Fruit fly (Drosophila melanogaster) whole organism, wandering third instar larva: ENCODE results near the gene Acer.

Source experiments
- Abd-B ChIP-seq: fragments of >200 bp; optimal IDR thresholded peaks from 2 replicates; lab custom pipeline; 2017; ENCODE audit warnings: missing biosample characterization, missing genetic modification characterization
- CG32264 ChIP-seq: fragments of 200-800 bp; sonication (Bioruptor generic); optimal IDR thresholded peaks from 2 replicates; lab custom pipeline; 2016; ENCODE audit warnings: missing biosample characterization, missing genetic modification characterization
- CG9705 ChIP-seq: fragments of 200-800 bp; sonication (Bioruptor generic); optimal IDR thresholded peaks from 2 replicates; lab custom pipeline; 2018; ENCODE audit warnings: missing biosample characterization, mild to moderate bottlenecking, missing genetic modification characterization
- CrebA ChIP-seq: fragments of 200-800 bp; sonication (Bioruptor generic); optimal IDR thresholded peaks from 2 replicates; lab custom pipeline; 2016; ENCODE audit warnings: missing biosample characterization, mild to moderate bottlenecking, missing genetic modification characterization, borderline replicate concordance
- Dfd ChIP-seq: fragments of >200 bp; optimal IDR thresholded peaks from 2 replicates; lab custom pipeline; 2017; ENCODE audit warnings: missing biosample characterization, missing genetic modification characterization
- Dif ChIP-seq: fragments of 200-275, 200-300 bp; sonication (Bioruptor generic); optimal IDR thresholded peaks from 2 replicates; lab custom pipeline; 2018; ENCODE audit warnings: missing biosample characterization, missing genetic modification characterization; ENCODE audit not compliant: partially characterized antibody
- GATAd ChIP-seq: sonication (Bioruptor generic); optimal IDR thresholded peaks from 2 replicates; lab custom pipeline; 2016; ENCODE audit warnings: missing biosample characterization, missing genetic modification characterization
- HLH106 ChIP-seq: fragments of 200-800 bp; optimal IDR thresholded peaks from 3 replicates; lab custom pipeline; 2019; ENCODE audit warnings: missing biosample characterization, mild to moderate bottlenecking, missing genetic modification characterization, moderate library complexity
- Hnf4 ChIP-seq: fragments of 200-800 bp; sonication (Bioruptor generic); optimal IDR thresholded peaks from 2 replicates; lab custom pipeline; 2016; ENCODE audit warnings: missing biosample characterization, mild to moderate bottlenecking, missing genetic modification characterization
- Hr78 ChIP-seq: fragments of >200 bp; optimal IDR thresholded peaks from 2 replicates; lab custom pipeline; 2017; ENCODE audit warnings: missing biosample characterization, missing genetic modification characterization
- Hr83 ChIP-seq: fragments of 200-300 bp; sonication (Bioruptor generic); optimal IDR thresholded peaks from 2 replicates; lab custom pipeline; 2016; ENCODE audit warnings: missing biosample characterization, mild to moderate bottlenecking, missing genetic modification characterization, moderate library complexity; ENCODE audit not compliant: poor library complexity, severe bottlenecking
- Jra ChIP-seq: sonication (Bioruptor generic); optimal IDR thresholded peaks from 2 replicates; lab custom pipeline; 2016; ENCODE audit warnings: missing biosample characterization, missing genetic modification characterization
- Mio ChIP-seq: sonication (Bioruptor generic); optimal IDR thresholded peaks from 2 replicates; lab custom pipeline; 2016; ENCODE audit warnings: missing biosample characterization, missing genetic modification characterization
- Myc ChIP-seq: fragments of >200 bp; optimal IDR thresholded peaks from 2 replicates; lab custom pipeline; 2017
- OdsH ChIP-seq: fragments of 200-800 bp; sonication (Bioruptor generic); optimal IDR thresholded peaks from 2 replicates; lab custom pipeline; 2016; ENCODE audit warnings: missing biosample characterization, mild to moderate bottlenecking, missing genetic modification characterization
- Rel ChIP-seq, 2 experiments: fragments of 200-800 bp; sonication (Bioruptor generic) in 1 of 2; optimal IDR thresholded peaks; 2 replicates in 1 of 2; 3 replicates in 1 of 2; lab custom pipeline; 2016 to 2019; ENCODE audit warnings: mild to moderate bottlenecking in 2 of 2, missing biosample characterization in 2 of 2, missing genetic modification characterization in 2 of 2, moderate library complexity in 1 of 2
- Sp1 ChIP-seq: fragments of 200-800 bp; sonication (Bioruptor generic); optimal IDR thresholded peaks from 3 replicates; lab custom pipeline; 2019; ENCODE audit warnings: missing biosample characterization, mild to moderate bottlenecking, missing genetic modification characterization, moderate library complexity
- Vsx2 ChIP-seq: fragments of 200-300, 225-300 bp; sonication (Bioruptor generic); optimal IDR thresholded peaks from 2 replicates; lab custom pipeline; 2018; ENCODE audit warnings: missing biosample characterization, missing genetic modification characterization; ENCODE audit not compliant: partially characterized antibody
- br ChIP-seq: fragments of 200-800 bp; sonication (Bioruptor generic); optimal IDR thresholded peaks from 2 replicates; lab custom pipeline; 2016; ENCODE audit warnings: missing biosample characterization, missing genetic modification characterization
- brk ChIP-seq: fragments of 200-800 bp; sonication (Bioruptor generic); optimal IDR thresholded peaks from 2 replicates; lab custom pipeline; 2016; ENCODE audit warnings: missing biosample characterization, mild to moderate bottlenecking, missing genetic modification characterization
- dmrt93B ChIP-seq: fragments of 200-800 bp; sonication (Bioruptor generic); optimal IDR thresholded peaks from 2 replicates; lab custom pipeline; 2018; ENCODE audit warnings: missing biosample characterization, mild to moderate bottlenecking, missing genetic modification characterization
- dsf ChIP-seq: sonication (Bioruptor generic); optimal IDR thresholded peaks from 2 replicates; lab custom pipeline; 2016; ENCODE audit warnings: missing biosample characterization, missing genetic modification characterization, borderline replicate concordance
- ey ChIP-seq: fragments of 200-800 bp; sonication (Bioruptor generic); optimal IDR thresholded peaks from 2 replicates; lab custom pipeline; 2016; ENCODE audit warnings: missing biosample characterization, missing genetic modification characterization
- foxo ChIP-seq, 2 experiments: fragments of 200-800 bp; sonication (Bioruptor generic); optimal IDR thresholded peaks; 2 replicates in 1 of 2; 3 replicates in 1 of 2; lab custom pipeline; 2016 to 2017; ENCODE audit warnings: missing biosample characterization in 2 of 2, missing genetic modification characterization in 2 of 2
- fru ChIP-seq: fragments of 200-800 bp; sonication (Bioruptor generic); optimal IDR thresholded peaks from 3 replicates; lab custom pipeline; 2016; ENCODE audit warnings: missing biosample characterization, mild to moderate bottlenecking, missing genetic modification characterization
- h ChIP-seq: fragments of 200-800 bp; sonication (Bioruptor generic); optimal IDR thresholded peaks from 3 replicates; lab custom pipeline; 2016; ENCODE audit warnings: missing biosample characterization, mild to moderate bottlenecking, missing genetic modification characterization
- jim ChIP-seq: fragments of 175-275, 200-325 bp; sonication (Bioruptor generic); optimal IDR thresholded peaks from 2 replicates; lab custom pipeline; 2016; ENCODE audit warnings: missing biosample characterization, mild to moderate bottlenecking, missing genetic modification characterization
- lola ChIP-seq: fragments of >200 bp; optimal IDR thresholded peaks from 2 replicates; lab custom pipeline; 2017; ENCODE audit warnings: missing biosample characterization, missing genetic modification characterization
- pan ChIP-seq: fragments of >200 bp; optimal IDR thresholded peaks from 2 replicates; lab custom pipeline; 2017
- psq ChIP-seq: fragments of 200-800 bp; sonication (Bioruptor generic); optimal IDR thresholded peaks from 3 replicates; lab custom pipeline; 2017; ENCODE audit warnings: missing biosample characterization, mild to moderate bottlenecking, missing genetic modification characterization, moderate library complexity
- rgr ChIP-seq: fragments of 200-800 bp; sonication (Bioruptor generic); optimal IDR thresholded peaks from 3 replicates; lab custom pipeline; 2016; ENCODE audit warnings: missing biosample characterization, mild to moderate bottlenecking, missing genetic modification characterization
- sv ChIP-seq: fragments of 200-800 bp; sonication (Bioruptor generic); optimal IDR thresholded peaks from 3 replicates; lab custom pipeline; 2016; ENCODE audit warnings: missing biosample characterization, missing genetic modification characterization
- usp ChIP-seq: fragments of >200 bp; optimal IDR thresholded peaks from 2 replicates; lab custom pipeline; 2017; ENCODE audit warnings: missing biosample characterization, missing genetic modification characterization
- woc ChIP-seq: sonication (Bioruptor generic); optimal IDR thresholded peaks from 2 replicates; lab custom pipeline; 2016; ENCODE audit warnings: missing biosample characterization, mild to moderate bottlenecking, missing genetic modification characterization

The Acer gene

dm6 chr2L:8517256-8517694 lies 4.5 kb upstream of the Acer start, which contains the start of the genes mRpL51 and Uba4:
mRpL51 (minus strand) TSS chr2L:8517380.
Uba4 (plus strand) TSS chr2L:8517411.
- TF ChIP-seq br (peak; percentile 56), Rel (GFP tag; optimal IDR thresholded peaks at IDR 0.05; lab: Kevin White, UChicago) (no peak), Rel (tag; optimal IDR thresholded peaks at IDR 0.05; lab: Kevin White, UChicago) (no peak), OdsH (GFP tag; lab: Kevin White, UChicago) (peak; percentile 64), woc (GFP tag; lab: Kevin White, UChicago) (no peak), fru (no peak), psq (GFP tag; lab: Kevin White, UChicago) (peak; percentile 46), Jra (peak; percentile 72), jim (no peak), rgr (GFP tag; lab: Kevin White, UChicago) (peak; percentile 75), Dfd (GFP tag; lab: Kevin White, UChicago) (no peak), h (GFP tag; lab: Kevin White, UChicago) (peak; percentile 79), Sp1 (GFP tag; lab: Kevin White, UChicago) (peak; percentile 46), usp (GFP tag; lab: Kevin White, UChicago) (no peak), CG32264 (GFP tag; lab: Kevin White, UChicago) (peak; percentile 52), brk (GFP tag; lab: Kevin White, UChicago) (no peak), pan (lab: Kevin White, UChicago) (no peak), Abd-B (GFP tag; lab: Kevin White, UChicago) (no peak), Vsx2 (GFP tag; lab: Kevin White, UChicago) (peak; percentile 98), Dif (no peak), dsf (GFP tag; lab: Kevin White, UChicago) (peak; percentile 12), Mio (no peak), HLH106 (tag; lab: Kevin White, UChicago) (peak; percentile 36), Hr83 (GFP tag; lab: Kevin White, UChicago) (peak; percentile 42), foxo (GFP tag; optimal IDR thresholded peaks at IDR 0.05; lab: Kevin White, UChicago) (peak; percentile 43 to 53), ey (peak; percentile 53), sv (GFP tag; lab: Kevin White, UChicago) (peak; percentile 38), Hr78 (GFP tag; lab: Kevin White, UChicago) (no peak), Hnf4 (GFP tag; lab: Kevin White, UChicago) (peak; percentile 81)

- TF ChIP-seq lola (GFP tag; lab: Kevin White, UChicago) (no peak), Dfd (GFP tag; lab: Kevin White, UChicago) (no peak), h (GFP tag; lab: Kevin White, UChicago) (no peak), CG9705 (no peak), Vsx2 (GFP tag; lab: Kevin White, UChicago) (no peak)
These were observed 2.3 kb upstream of the Acer start, which contains the start of gene Sgp for dm6 chr2L:8519390-8519789. Sgp (plus strand) TSS chr2L:8519690.

dm6 chr2L:8522781-8523180 lies 1.0 kb downstream of the Acer start:
- TF ChIP-seq Myc (lab: Kevin White, UChicago): no peak
- no peak for TF ChIP-seq usp (GFP tag; lab: Kevin White, UChicago)
- no peak for TF ChIP-seq Mio
- no peak for TF ChIP-seq br
- no peak for TF ChIP-seq HLH106 (tag; lab: Kevin White, UChicago)
- TF ChIP-seq foxo (GFP tag; optimal IDR thresholded peaks at IDR 0.05; lab: Kevin White, UChicago): no peak
- no peak for TF ChIP-seq Dfd (GFP tag; lab: Kevin White, UChicago)
- no peak for TF ChIP-seq lola (GFP tag; lab: Kevin White, UChicago)
- TF ChIP-seq Vsx2 (GFP tag; lab: Kevin White, UChicago): no peak
- no peak for TF ChIP-seq GATAd
- no peak for TF ChIP-seq psq (GFP tag; lab: Kevin White, UChicago)
- no peak for TF ChIP-seq OdsH (GFP tag; lab: Kevin White, UChicago)
- TF ChIP-seq jim: no peak
- TF ChIP-seq CG32264 (GFP tag; lab: Kevin White, UChicago): no peak
- no peak for TF ChIP-seq CrebA (GFP tag; lab: Kevin White, UChicago)
- no peak for TF ChIP-seq sv (GFP tag; lab: Kevin White, UChicago)

- TF ChIP-seq Hr78 (GFP tag; lab: Kevin White, UChicago): no peak
- TF ChIP-seq jim: no peak
- no peak for TF ChIP-seq lola (GFP tag; lab: Kevin White, UChicago)
- no peak for TF ChIP-seq h (GFP tag; lab: Kevin White, UChicago)
- no peak for TF ChIP-seq Sp1 (GFP tag; lab: Kevin White, UChicago)
- TF ChIP-seq Mio: no peak
- TF ChIP-seq woc (GFP tag; lab: Kevin White, UChicago): no peak
- no peak for TF ChIP-seq HLH106 (tag; lab: Kevin White, UChicago)
- TF ChIP-seq Hnf4 (GFP tag; lab: Kevin White, UChicago): no peak
- TF ChIP-seq dmrt93B (GFP tag; lab: Kevin White, UChicago): no peak
- TF ChIP-seq ey: no peak
- no peak for TF ChIP-seq Dfd (GFP tag; lab: Kevin White, UChicago)
- no peak for TF ChIP-seq Rel (GFP tag; optimal IDR thresholded peaks at IDR 0.05; lab: Kevin White, UChicago)
- no peak for TF ChIP-seq Rel (tag; optimal IDR thresholded peaks at IDR 0.05; lab: Kevin White, UChicago)
- TF ChIP-seq, all 38 proteins: peak for 0
These were observed 3.3 kb downstream of the Acer start for dm6 chr2L:8525000-8525399.
